Worm (Caenorhabditis elegans) whole organism, young adult: Measurements from ENCODE around the gene vha-2.
A peak's percentile ranks its signal among the peaks of the same experiment; 100 is the strongest.

Experiments
- B0261.1 ChIP-seq: sonication (generic microtip); optimal IDR thresholded peaks from 2 replicates; lab custom pipeline; 2016; ENCODE audit warnings: mild to moderate bottlenecking, missing genetic modification characterization, moderate library complexity, missing compliant biosample characterization
- C17E4.6 ChIP-seq: fragments of 200-800 bp; sonication (Bioruptor generic); IDR thresholded peaks from 2 replicates; pipeline ENCODE4 v1.3.6; 2022; ENCODE audit warnings: missing genetic modification reagents, missing genetic modification characterization, missing compliant biosample characterization
- D2030.7 ChIP-seq: fragments of 200-800 bp; sonication (Bioruptor generic); IDR thresholded peaks from 2 replicates; pipeline ENCODE4 v1.3.6; 2022; ENCODE audit warnings: missing genetic modification reagents, missing genetic modification characterization, missing compliant biosample characterization
- F10E7.11 ChIP-seq: sonication (generic microtip); optimal IDR thresholded peaks from 2 replicates; lab custom pipeline; 2017; ENCODE audit warnings: mild to moderate bottlenecking, missing genetic modification characterization, moderate library complexity, missing compliant biosample characterization
- F23B12.7 ChIP-seq: sonication (generic microtip); optimal IDR thresholded peaks from 2 replicates; lab custom pipeline; 2017; ENCODE audit warnings: missing genetic modification characterization, mild to moderate bottlenecking, missing compliant biosample characterization, antibody characterized with exemption, moderate library complexity; ENCODE audit not compliant: insufficient read depth
- F33H1.4 ChIP-seq: fragments of 200-800 bp; sonication (Bioruptor generic); IDR thresholded peaks from 2 replicates; pipeline ENCODE4 v1.3.6; 2022; ENCODE audit warnings: missing genetic modification reagents, missing genetic modification characterization, missing compliant biosample characterization
- F49E8.2 ChIP-seq: sonication (generic microtip); optimal IDR thresholded peaks from 3 replicates; lab custom pipeline; 2017; ENCODE audit warnings: missing genetic modification characterization, mild to moderate bottlenecking, missing compliant biosample characterization, antibody characterized with exemption, moderate library complexity; ENCODE audit not compliant: insufficient read depth
- F52B5.7 ChIP-seq: sonication (generic microtip); optimal IDR thresholded peaks from 2 replicates; lab custom pipeline; 2016; ENCODE audit warnings: mild to moderate bottlenecking, missing genetic modification characterization, missing compliant biosample characterization
- Y53G8AR.9 ChIP-seq: fragments of 200-800 bp; sonication (Bioruptor generic); conservative IDR thresholded peaks from 2 replicates; pipeline ENCODE4 v1.3.6; 2022; ENCODE audit warnings: missing genetic modification reagents, missing genetic modification characterization, missing compliant biosample characterization
- Y56A3A.18 ChIP-seq: fragments of 200-800 bp; sonication (Bioruptor generic); IDR thresholded peaks from 2 replicates; pipeline ENCODE4 v1.3.6; 2022; ENCODE audit warnings: missing genetic modification reagents, missing genetic modification characterization, missing compliant biosample characterization
- Y95B8A.8 ChIP-seq: fragments of 200-800 bp; sonication (Bioruptor generic); IDR thresholded peaks from 2 replicates; pipeline ENCODE4 v1.3.6; 2022; ENCODE audit warnings: missing genetic modification reagents, missing genetic modification characterization, missing compliant biosample characterization
- ama-1 ChIP-seq, 3 experiments: fragments of 150-350 bp in 1 of 3; sonication (generic microtip) in 2 of 3; optimal IDR thresholded peaks; 2 replicates each; lab custom pipeline; 2014 to 2018; ENCODE audit warnings: missing biosample characterization in 2 of 3, missing genetic modification characterization in 2 of 3, missing genetic modification reagents in 2 of 3
- bed-2 ChIP-seq: fragments of 200-800 bp; sonication (Bioruptor generic); IDR thresholded peaks from 2 replicates; pipeline ENCODE4 v1.3.6; 2022; ENCODE audit warnings: missing genetic modification reagents, missing genetic modification characterization, missing compliant biosample characterization
- cebp-2 ChIP-seq: fragments of 200-800 bp; sonication (Bioruptor generic); IDR thresholded peaks from 2 replicates; pipeline ENCODE4 v1.3.6; 2022; ENCODE audit warnings: missing genetic modification characterization, missing compliant biosample characterization
- ceh-40 ChIP-seq: fragments of 200-800 bp; sonication (Bioruptor generic); IDR thresholded peaks from 2 replicates; pipeline ENCODE4 v1.3.6; 2022; ENCODE audit warnings: missing genetic modification characterization, missing compliant biosample characterization
- ceh-91 ChIP-seq: fragments of 200-800 bp; sonication (Bioruptor generic); IDR thresholded peaks from 2 replicates; pipeline ENCODE4 v1.3.6; 2022; ENCODE audit warnings: missing genetic modification reagents, missing genetic modification characterization, missing compliant biosample characterization
- dox-1 ChIP-seq: fragments of 200-800 bp; sonication (Bioruptor generic); IDR thresholded peaks from 2 replicates; pipeline ENCODE4 v1.3.6; 2022; ENCODE audit warnings: missing genetic modification reagents, missing genetic modification characterization, missing compliant biosample characterization
- dpl-1 ChIP-seq: fragments of 150-350 bp; optimal IDR thresholded peaks from 2 replicates; lab custom pipeline; 2014; ENCODE audit warnings: missing biosample characterization, missing genetic modification reagents, missing genetic modification characterization
- efl-1 ChIP-seq: fragments of 150-350 bp; optimal IDR thresholded peaks from 2 replicates; lab custom pipeline; 2014; ENCODE audit warnings: missing biosample characterization, missing genetic modification reagents, missing genetic modification characterization
- ekl-4 ChIP-seq: fragments of 200-800 bp; sonication (Bioruptor generic); IDR thresholded peaks from 2 replicates; pipeline ENCODE4 v1.3.6; 2022; ENCODE audit warnings: missing genetic modification reagents, missing genetic modification characterization, missing compliant biosample characterization
- fkh-3 ChIP-seq: sonication (generic microtip); optimal IDR thresholded peaks from 2 replicates; lab custom pipeline; 2016; ENCODE audit warnings: mild to moderate bottlenecking, missing genetic modification characterization, missing compliant biosample characterization
- hlh-26 ChIP-seq: fragments of 200-800 bp; sonication (Bioruptor generic); conservative IDR thresholded peaks from 2 replicates; pipeline ENCODE4 v1.3.6; 2022; ENCODE audit warnings: missing genetic modification reagents, missing genetic modification characterization, missing compliant biosample characterization
- hsf-1 ChIP-seq: fragments of 200-800 bp; sonication (Bioruptor generic); IDR thresholded peaks from 2 replicates; pipeline ENCODE4 v1.3.6; 2022; ENCODE audit warnings: missing genetic modification reagents, missing genetic modification characterization, missing compliant biosample characterization
- lin-26 ChIP-seq: fragments of 200-800 bp; sonication (Bioruptor generic); IDR thresholded peaks from 2 replicates; pipeline ENCODE4 v1.3.6; 2022; ENCODE audit warnings: missing genetic modification reagents, missing genetic modification characterization, missing compliant biosample characterization
- lin-35 ChIP-seq, 3 experiments: fragments of 150-350 bp in 2 of 3; sonication (generic microtip) in 1 of 3; optimal IDR thresholded peaks; 2 replicates each; lab custom pipeline; 2014 to 2018; ENCODE audit warnings: missing biosample characterization in 3 of 3, missing genetic modification characterization in 3 of 3, missing genetic modification reagents in 3 of 3
- lsl-1 ChIP-seq: fragments of 200-800 bp; sonication (Bioruptor generic); optimal IDR thresholded peaks from 2 replicates; lab custom pipeline; 2018; ENCODE audit warnings: mild to moderate bottlenecking, missing genetic modification characterization, moderate library complexity, missing compliant biosample characterization
- lsy-27 ChIP-seq: sonication (generic microtip); optimal IDR thresholded peaks from 2 replicates; lab custom pipeline; 2017; ENCODE audit warnings: missing genetic modification characterization, mild to moderate bottlenecking, missing compliant biosample characterization, antibody characterized with exemption, missing genotype, borderline replicate concordance; ENCODE audit not compliant: insufficient read depth
- madf-10 ChIP-seq: sonication (generic microtip); optimal IDR thresholded peaks from 2 replicates; lab custom pipeline; 2016; ENCODE audit warnings: mild to moderate bottlenecking, missing genetic modification characterization, missing compliant biosample characterization
- madf-8 ChIP-seq: fragments of 200-800 bp; sonication (Bioruptor generic); conservative IDR thresholded peaks from 2 replicates; pipeline ENCODE4 v1.3.6; 2022; ENCODE audit warnings: missing genetic modification reagents, missing genetic modification characterization, missing compliant biosample characterization
- mcd-1 ChIP-seq: fragments of 200-800 bp; sonication (Bioruptor generic); IDR thresholded peaks from 2 replicates; pipeline ENCODE4 v1.3.6; 2022; ENCODE audit warnings: missing genetic modification reagents, missing genetic modification characterization, missing compliant biosample characterization
- mxl-1 ChIP-seq: sonication (generic microtip); optimal IDR thresholded peaks from 2 replicates; lab custom pipeline; 2016; ENCODE audit warnings: missing genetic modification characterization, missing compliant biosample characterization
- nfyb-1 ChIP-seq: fragments of 200-800 bp; sonication (Bioruptor generic); IDR thresholded peaks from 2 replicates; pipeline ENCODE4 v1.3.6; 2022; ENCODE audit warnings: missing genetic modification reagents, missing genetic modification characterization, missing compliant biosample characterization
- nhr-27 ChIP-seq: fragments of 200-800 bp; sonication (Bioruptor generic); optimal IDR thresholded peaks from 2 replicates; lab custom pipeline; 2018; ENCODE audit warnings: mild to moderate bottlenecking, missing genetic modification characterization, moderate library complexity, missing compliant biosample characterization
- pbrm-1 ChIP-seq: fragments of 200-800 bp; sonication (Bioruptor generic); IDR thresholded peaks from 2 replicates; pipeline ENCODE4 v1.3.6; 2022; ENCODE audit warnings: missing genetic modification reagents, missing genetic modification characterization, missing compliant biosample characterization
- rcor-1 ChIP-seq: fragments of 200-800 bp; sonication (Bioruptor generic); IDR thresholded peaks from 2 replicates; pipeline ENCODE4 v1.3.6; 2022; ENCODE audit warnings: missing genetic modification reagents, missing genetic modification characterization, missing compliant biosample characterization
- snpc-1.3 ChIP-seq: sonication (generic microtip); optimal IDR thresholded peaks from 2 replicates; lab custom pipeline; 2017; ENCODE audit warnings: missing genetic modification characterization, mild to moderate bottlenecking, missing compliant biosample characterization, antibody characterized with exemption, moderate library complexity, missing genotype, missing genetic modification reagents; ENCODE audit not compliant: insufficient read depth
- somi-1 ChIP-seq: fragments of 200-800 bp; sonication (Bioruptor generic); optimal IDR thresholded peaks from 2 replicates; lab custom pipeline; 2018; ENCODE audit warnings: mild to moderate bottlenecking, missing genetic modification characterization, missing compliant biosample characterization
- tbp1 ChIP-seq: fragments of 200-800 bp; sonication (Bioruptor generic); optimal IDR thresholded peaks from 2 replicates; lab custom pipeline; 2018; ENCODE audit warnings: mild to moderate bottlenecking, missing genetic modification characterization, missing compliant biosample characterization
- tlf-1 ChIP-seq: fragments of 200-800 bp; sonication (Bioruptor generic); optimal IDR thresholded peaks from 2 replicates; lab custom pipeline; 2018; ENCODE audit warnings: mild to moderate bottlenecking, missing genetic modification characterization, missing compliant biosample characterization
- unc-130 ChIP-seq: sonication (generic microtip); optimal IDR thresholded peaks from 2 replicates; lab custom pipeline; 2016; ENCODE audit warnings: missing genetic modification reagents, missing genetic modification characterization, missing compliant biosample characterization
- unc-62 ChIP-seq: fragments of 150-350 bp; optimal IDR thresholded peaks from 2 replicates; lab custom pipeline; 2014; ENCODE audit warnings: missing biosample characterization, missing genetic modification reagents, missing genetic modification characterization
- xnd-1 ChIP-seq: sonication (generic microtip); optimal IDR thresholded peaks from 2 replicates; lab custom pipeline; 2016; ENCODE audit warnings: missing genotype, missing genetic modification reagents, missing genetic modification characterization, missing compliant biosample characterization
- ztf-18 ChIP-seq: sonication (generic microtip); optimal IDR thresholded peaks from 2 replicates; lab custom pipeline; 2016; ENCODE audit warnings: missing genotype, mild to moderate bottlenecking, missing genetic modification characterization, missing compliant biosample characterization

The vha-2 gene

ce11 chrIII:9752852-9753251 is 29.1 kb upstream of the vha-2 start, which contains the start of gene ech-6 (continued):
- TF ChIP-seq mcd-1 = no peak
- TF ChIP-seq tlf-1 (GFP tag; lab: Kevin White, UChicago) = no peak
- TF ChIP-seq, all 124 proteins: peak for 6

DNA sequence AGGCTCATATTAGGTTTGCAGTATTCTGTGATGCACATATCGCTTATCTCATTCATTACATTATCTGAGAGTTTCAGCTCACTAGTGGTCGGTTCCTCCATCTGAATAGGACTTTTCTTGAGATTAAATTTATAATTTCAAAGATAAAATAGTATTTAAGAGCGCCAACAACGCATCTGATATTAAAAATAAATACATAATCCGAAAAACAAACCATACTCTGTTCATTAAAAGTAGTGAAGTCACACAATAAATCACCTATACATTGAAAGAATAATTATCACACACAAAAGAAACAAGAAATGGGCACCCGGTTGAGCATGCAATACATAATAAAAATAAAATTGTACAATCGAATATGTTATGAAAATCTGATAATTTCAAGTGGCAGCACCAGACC is 24.6 kb upstream of the vha-2 start, which contains the start of gene vps-53:
TSS of gene vps-53 (minus strand) at position 101 of the 400 bp plus-strand sequence.
- TF ChIP-seq hlh-26 (GFP tag; lab: Robert Waterston, UW) (no peak), mxl-1 (tag; lab: Kevin White, UChicago) (no peak), B0261.1 (tag; lab: Kevin White, UChicago) (no peak)
- TF ChIP-seq, all 124 proteins: peak for 0

DNA sequence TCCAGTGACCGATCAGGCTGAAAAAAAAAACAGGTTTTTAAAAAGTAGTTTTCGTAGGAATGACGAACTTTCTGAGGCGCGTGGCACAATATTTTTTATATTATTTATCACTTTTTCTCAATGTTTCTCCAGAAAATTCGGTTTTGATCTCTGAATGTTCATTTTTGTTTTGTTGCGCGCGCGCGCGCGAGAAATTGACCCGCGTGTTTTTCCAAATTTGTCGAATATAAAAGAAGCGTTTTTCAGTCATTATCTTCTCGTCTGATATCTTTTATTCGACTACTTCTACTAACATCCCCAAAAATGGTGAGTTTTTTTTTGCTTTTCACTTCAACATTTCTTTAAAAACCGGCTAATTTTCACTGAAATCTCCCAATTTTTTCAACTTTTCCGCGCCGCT is 23.1 kb upstream of the vha-2 start, which contains the start of gene rmd-1:
TSS of gene rmd-1 (plus strand) at position 247 of the 400 bp plus-strand sequence.
- TF ChIP-seq fkh-3 (tag; lab: Kevin White, UChicago) (no peak), snpc-1.3 (tag; lab: Kevin White, UChicago) (peak; percentile 29), xnd-1 (tag; lab: Kevin White, UChicago) (peak; percentile 82), F23B12.7 (tag; lab: Kevin White, UChicago) (no peak), tbp1 (GFP tag; lab: Kevin White, UChicago) (peak; percentile 1), unc-62 (GFP tag; lab: Kevin White, UChicago) (no peak), nfyb-1 (GFP tag; lab: Robert Waterston, UW) (no peak), ztf-18 (peak; percentile 2), lsy-27 (tag; lab: Kevin White, UChicago) (no peak), F49E8.2 (tag; lab: Kevin White, UChicago) (no peak), bed-2 (GFP tag; lab: Robert Waterston, UW) (no peak), hsf-1 (peak; percentile 94), dox-1 (GFP tag; lab: Robert Waterston, UW) (peak; percentile 41), tlf-1 (GFP tag; lab: Kevin White, UChicago) (peak; percentile 8), nhr-27 (tag; lab: Kevin White, UChicago) (no peak), ama-1 (optimal IDR thresholded peaks at IDR 0.05; lab: Kevin White, UChicago) (no peak), ama-1 (GFP tag; optimal IDR thresholded peaks at IDR 0.05; lab: Kevin White, UChicago) (no peak), unc-130 (GFP tag; lab: Kevin White, UChicago) (peak; percentile 45), cebp-2 (GFP tag; lab: Robert Waterston, UW) (no peak), somi-1 (GFP tag; lab: Kevin White, UChicago) (no peak), dpl-1 (GFP tag; lab: Kevin White, UChicago) (peak; percentile 79), efl-1 (GFP tag; lab: Kevin White, UChicago) (peak; percentile 94), D2030.7 (peak; percentile 57; the same call in 1 of the 2 replicates), F52B5.7 (no peak), Y56A3A.18 (GFP tag; lab: Robert Waterston, UW) (no peak), F10E7.11 (tag; lab: Kevin White, UChicago) (no peak), ceh-40 (no peak), lin-26 (no peak), ceh-91 (peak; percentile 52; the same call in 1 of the 2 replicates), ekl-4 (GFP tag; lab: Robert Waterston, UW) (peak; percentile 9; the same call in 1 of the 2 replicates), madf-8 (GFP tag; lab: Robert Waterston, UW) (peak; percentile 88), lsl-1 (GFP tag; lab: Kevin White, UChicago) (peak; percentile 54), C17E4.6 (GFP tag; lab: Robert Waterston, UW) (0 out of 2 replicates have a peak, but pooled peaks have one; percentile 42), lin-35 (GFP tag; optimal IDR thresholded peaks at IDR 0.05; lab: Kevin White, UChicago) (peak in 2 of 3 experiments; percentile 2 to 13), pbrm-1 (GFP tag; lab: Robert Waterston, UW) (no peak), rcor-1 (peak; percentile 42; the same call in 1 of the 2 replicates), F33H1.4 (GFP tag; lab: Robert Waterston, UW) (peak; percentile 72), Y95B8A.8 (GFP tag; lab: Robert Waterston, UW) (0 out of 2 replicates have a peak, but pooled peaks have one; percentile 40), madf-10 (tag; lab: Kevin White, UChicago) (no peak), Y53G8AR.9 (GFP tag; lab: Robert Waterston, UW) (no peak)
